Worm (Caenorhabditis elegans): ENCODE results near the gene C27C12.3.

DNA sequence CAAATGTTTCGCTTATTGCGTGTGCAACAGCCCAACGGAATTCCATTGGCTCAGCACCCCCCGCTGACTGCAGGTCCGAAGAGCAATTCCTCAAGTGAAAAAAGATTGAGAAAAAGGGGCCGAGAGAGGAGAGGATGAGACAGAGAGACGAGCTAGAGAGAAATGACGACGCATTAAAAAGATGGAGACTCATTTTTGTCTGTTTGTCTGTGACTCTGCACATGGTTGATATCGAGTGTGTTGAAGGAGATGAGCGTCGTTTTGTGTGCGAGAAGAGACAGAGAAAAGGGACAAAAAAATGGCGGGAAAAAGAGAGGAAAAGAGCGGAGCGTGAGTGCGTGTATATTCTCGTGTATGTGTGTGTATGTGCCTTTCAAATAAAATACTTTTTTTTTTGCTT lies 24.6 kb downstream of the C27C12.3 start:
- TF ChIP-seq nhr-237 (tag; optimal IDR thresholded peaks at IDR 0.05) (peak; percentile 71), lsy-2 (tag; optimal IDR thresholded peaks at IDR 0.05) (peak; percentile 63 to 92), lin-15B (tag; optimal IDR thresholded peaks at IDR 0.05) (no peak), ztf-11 (tag; optimal IDR thresholded peaks at IDR 0.05) (peak in 1 of 2 experiments; percentile 14), snpc-4 (tag; optimal IDR thresholded peaks at IDR 0.05) (peak; percentile 78)
